Fruit fly (Drosophila melanogaster) whole organism, wandering third instar larva: ENCODE data around the gene CG33061.
A peak's percentile ranks its signal among the peaks of the same experiment; 100 is the strongest.

Source experiments
- CG32264 ChIP-seq: fragments of 200-800 bp; sonication (Bioruptor generic); optimal IDR thresholded peaks from 2 replicates; lab custom pipeline; 2016; ENCODE audit warnings: missing biosample characterization, missing genetic modification characterization
- CG9705 ChIP-seq: fragments of 200-800 bp; sonication (Bioruptor generic); optimal IDR thresholded peaks from 2 replicates; lab custom pipeline; 2018; ENCODE audit warnings: missing biosample characterization, mild to moderate bottlenecking, missing genetic modification characterization
- CrebA ChIP-seq: fragments of 200-800 bp; sonication (Bioruptor generic); optimal IDR thresholded peaks from 2 replicates; lab custom pipeline; 2016; ENCODE audit warnings: missing biosample characterization, mild to moderate bottlenecking, missing genetic modification characterization, borderline replicate concordance
- Dfd ChIP-seq: fragments of >200 bp; optimal IDR thresholded peaks from 2 replicates; lab custom pipeline; 2017; ENCODE audit warnings: missing biosample characterization, missing genetic modification characterization
- Dif ChIP-seq: fragments of 200-275, 200-300 bp; sonication (Bioruptor generic); optimal IDR thresholded peaks from 2 replicates; lab custom pipeline; 2018; ENCODE audit warnings: missing biosample characterization, missing genetic modification characterization; ENCODE audit not compliant: partially characterized antibody
- GATAd ChIP-seq: sonication (Bioruptor generic); optimal IDR thresholded peaks from 2 replicates; lab custom pipeline; 2016; ENCODE audit warnings: missing biosample characterization, missing genetic modification characterization
- HLH106 ChIP-seq: fragments of 200-800 bp; optimal IDR thresholded peaks from 3 replicates; lab custom pipeline; 2019; ENCODE audit warnings: missing biosample characterization, mild to moderate bottlenecking, missing genetic modification characterization, moderate library complexity
- Hnf4 ChIP-seq: fragments of 200-800 bp; sonication (Bioruptor generic); optimal IDR thresholded peaks from 2 replicates; lab custom pipeline; 2016; ENCODE audit warnings: missing biosample characterization, mild to moderate bottlenecking, missing genetic modification characterization
- Hr83 ChIP-seq: fragments of 200-300 bp; sonication (Bioruptor generic); optimal IDR thresholded peaks from 2 replicates; lab custom pipeline; 2016; ENCODE audit warnings: missing biosample characterization, mild to moderate bottlenecking, missing genetic modification characterization, moderate library complexity; ENCODE audit not compliant: poor library complexity, severe bottlenecking
- Jra ChIP-seq: sonication (Bioruptor generic); optimal IDR thresholded peaks from 2 replicates; lab custom pipeline; 2016; ENCODE audit warnings: missing biosample characterization, missing genetic modification characterization
- Mio ChIP-seq: sonication (Bioruptor generic); optimal IDR thresholded peaks from 2 replicates; lab custom pipeline; 2016; ENCODE audit warnings: missing biosample characterization, missing genetic modification characterization
- Myc ChIP-seq: fragments of >200 bp; optimal IDR thresholded peaks from 2 replicates; lab custom pipeline; 2017
- N ChIP-seq: fragments of >200 bp; optimal IDR thresholded peaks from 2 replicates; lab custom pipeline; 2018; ENCODE audit warnings: missing biosample characterization, missing external identifiers, missing genetic modification characterization
- OdsH ChIP-seq: fragments of 200-800 bp; sonication (Bioruptor generic); optimal IDR thresholded peaks from 2 replicates; lab custom pipeline; 2016; ENCODE audit warnings: missing biosample characterization, mild to moderate bottlenecking, missing genetic modification characterization
- Sp1 ChIP-seq: fragments of 200-800 bp; sonication (Bioruptor generic); optimal IDR thresholded peaks from 3 replicates; lab custom pipeline; 2019; ENCODE audit warnings: missing biosample characterization, mild to moderate bottlenecking, missing genetic modification characterization, moderate library complexity
- Vsx2 ChIP-seq: fragments of 200-300, 225-300 bp; sonication (Bioruptor generic); optimal IDR thresholded peaks from 2 replicates; lab custom pipeline; 2018; ENCODE audit warnings: missing biosample characterization, missing genetic modification characterization; ENCODE audit not compliant: partially characterized antibody
- br ChIP-seq: fragments of 200-800 bp; sonication (Bioruptor generic); optimal IDR thresholded peaks from 2 replicates; lab custom pipeline; 2016; ENCODE audit warnings: missing biosample characterization, missing genetic modification characterization
- brk ChIP-seq: fragments of 200-800 bp; sonication (Bioruptor generic); optimal IDR thresholded peaks from 2 replicates; lab custom pipeline; 2016; ENCODE audit warnings: missing biosample characterization, mild to moderate bottlenecking, missing genetic modification characterization
- dmrt93B ChIP-seq: fragments of 200-800 bp; sonication (Bioruptor generic); optimal IDR thresholded peaks from 2 replicates; lab custom pipeline; 2018; ENCODE audit warnings: missing biosample characterization, mild to moderate bottlenecking, missing genetic modification characterization
- dsf ChIP-seq: sonication (Bioruptor generic); optimal IDR thresholded peaks from 2 replicates; lab custom pipeline; 2016; ENCODE audit warnings: missing biosample characterization, missing genetic modification characterization, borderline replicate concordance
- fru ChIP-seq: fragments of 200-800 bp; sonication (Bioruptor generic); optimal IDR thresholded peaks from 3 replicates; lab custom pipeline; 2016; ENCODE audit warnings: missing biosample characterization, mild to moderate bottlenecking, missing genetic modification characterization
- h ChIP-seq: fragments of 200-800 bp; sonication (Bioruptor generic); optimal IDR thresholded peaks from 3 replicates; lab custom pipeline; 2016; ENCODE audit warnings: missing biosample characterization, mild to moderate bottlenecking, missing genetic modification characterization
- jim ChIP-seq: fragments of 175-275, 200-325 bp; sonication (Bioruptor generic); optimal IDR thresholded peaks from 2 replicates; lab custom pipeline; 2016; ENCODE audit warnings: missing biosample characterization, mild to moderate bottlenecking, missing genetic modification characterization
- lola ChIP-seq: fragments of >200 bp; optimal IDR thresholded peaks from 2 replicates; lab custom pipeline; 2017; ENCODE audit warnings: missing biosample characterization, missing genetic modification characterization
- pan ChIP-seq: fragments of >200 bp; optimal IDR thresholded peaks from 2 replicates; lab custom pipeline; 2017
- psq ChIP-seq: fragments of 200-800 bp; sonication (Bioruptor generic); optimal IDR thresholded peaks from 3 replicates; lab custom pipeline; 2017; ENCODE audit warnings: missing biosample characterization, mild to moderate bottlenecking, missing genetic modification characterization, moderate library complexity
- rgr ChIP-seq: fragments of 200-800 bp; sonication (Bioruptor generic); optimal IDR thresholded peaks from 3 replicates; lab custom pipeline; 2016; ENCODE audit warnings: missing biosample characterization, mild to moderate bottlenecking, missing genetic modification characterization
- sage ChIP-seq: fragments of 200-800 bp; sonication (Bioruptor generic); optimal IDR thresholded peaks from 2 replicates; lab custom pipeline; 2016; ENCODE audit warnings: missing biosample characterization, mild to moderate bottlenecking, missing genetic modification characterization
- sv ChIP-seq: fragments of 200-800 bp; sonication (Bioruptor generic); optimal IDR thresholded peaks from 3 replicates; lab custom pipeline; 2016; ENCODE audit warnings: missing biosample characterization, missing genetic modification characterization
- tai ChIP-seq: sonication (Bioruptor generic); optimal IDR thresholded peaks from 2 replicates; lab custom pipeline; 2016; ENCODE audit warnings: missing biosample characterization, missing genetic modification characterization
- usp ChIP-seq: fragments of >200 bp; optimal IDR thresholded peaks from 2 replicates; lab custom pipeline; 2017; ENCODE audit warnings: missing biosample characterization, missing genetic modification characterization
- woc ChIP-seq: sonication (Bioruptor generic); optimal IDR thresholded peaks from 2 replicates; lab custom pipeline; 2016; ENCODE audit warnings: missing biosample characterization, mild to moderate bottlenecking, missing genetic modification characterization

The CG33061 gene

dm6 chr3L:16327776-16328175, 1.8 kb upstream of the CG33061 start, which contains the start of gene CG13038:
CG13038 (minus strand) TSS chr3L:16327893.
- TF ChIP-seq GATAd (GFP tag; lab: Kevin White, UChicago), result no peak
- TF ChIP-seq h (GFP tag; lab: Kevin White, UChicago), result peak; percentile 8
- TF ChIP-seq fru (GFP tag; lab: Kevin White, UChicago), result peak; percentile 7
- no peak for TF ChIP-seq rgr (GFP tag; lab: Kevin White, UChicago)

DNA sequence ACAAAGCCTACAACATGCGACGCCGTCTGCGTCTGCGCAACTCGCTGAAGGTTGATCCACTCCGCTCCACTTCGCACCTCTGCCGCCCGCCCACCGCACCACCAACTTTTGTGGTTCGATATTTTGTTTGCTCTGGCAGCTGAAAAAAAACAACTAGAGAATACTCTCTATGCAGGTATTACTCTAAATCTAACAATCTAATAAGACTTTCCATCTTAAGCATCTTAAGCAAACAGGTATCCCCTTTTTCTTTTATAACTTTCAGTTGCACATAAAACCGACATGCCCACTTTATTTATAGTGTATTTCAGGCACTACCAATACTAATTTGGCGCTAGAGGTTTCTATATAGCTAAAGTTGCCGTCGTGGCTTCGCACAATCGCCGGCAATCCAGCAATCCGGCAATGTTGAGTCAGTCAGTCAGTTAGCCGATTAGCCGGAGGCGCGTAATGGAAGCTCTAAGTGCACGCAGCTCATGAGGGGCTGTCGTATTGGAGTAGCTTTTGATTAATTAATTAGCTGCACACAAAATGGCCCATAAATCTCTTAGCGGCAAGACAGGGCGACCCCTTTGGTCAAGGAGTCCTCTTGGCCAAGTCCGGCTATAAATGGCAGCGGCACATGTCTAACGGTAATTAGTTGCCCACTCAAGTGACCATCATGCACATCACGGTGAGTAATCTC, 1.2 kb upstream of the CG33061 start, which contains the start of gene CG13058:
Gene CG13058, plus strand, starts transcription at position 635 of the 685 bp plus-strand sequence.
- peak; percentile 50 for TF ChIP-seq sv (GFP tag; lab: Kevin White, UChicago)
- TF ChIP-seq br, result no peak

DNA sequence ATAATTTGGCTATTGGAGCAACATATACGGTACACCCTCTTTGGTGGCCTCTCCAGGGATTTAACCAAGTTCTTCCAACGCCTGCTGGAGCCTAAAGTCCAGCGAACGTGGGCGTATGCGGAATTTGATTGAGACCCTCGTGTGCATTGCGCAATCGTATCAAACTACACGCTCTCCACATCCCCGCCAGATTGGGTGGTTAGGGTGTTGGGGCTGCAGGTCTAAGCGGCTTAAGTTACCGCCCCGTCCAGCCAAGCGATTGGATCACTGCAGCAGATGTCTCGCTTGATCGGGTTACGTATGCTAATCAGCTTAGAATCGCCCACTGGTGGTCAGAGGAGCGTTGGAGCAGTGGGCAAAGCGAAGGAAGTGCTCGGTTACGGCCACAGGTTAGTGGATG, 1.1 kb downstream of the CG33061 start, which contains the start of gene CG33060:
Gene CG33060, plus strand, starts transcription at position 301 of the 400 bp plus-strand sequence.
- no peak for TF ChIP-seq woc
- TF ChIP-seq jim, result no peak
- TF ChIP-seq br, result no peak
- TF ChIP-seq, all 38 proteins: peak for 0

DNA sequence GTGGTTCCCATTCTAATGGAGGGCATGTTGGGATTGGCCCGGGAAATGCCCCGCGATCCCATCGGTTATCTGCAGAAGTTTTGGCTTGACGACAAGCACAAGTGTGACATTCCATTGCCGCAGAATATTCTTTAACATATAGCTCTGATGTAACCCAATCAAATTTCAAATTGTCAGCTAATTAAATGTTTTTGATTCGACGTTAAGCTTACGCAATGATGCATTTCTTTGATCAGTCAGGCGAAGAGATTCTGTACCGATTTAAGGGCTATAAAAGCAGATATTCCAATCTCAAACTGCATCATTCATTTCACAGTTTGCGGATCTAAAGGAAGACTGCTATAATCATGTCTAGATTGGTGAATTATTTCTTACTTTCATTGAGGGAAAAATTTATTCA, 2.0 kb downstream of the CG33061 start, which contains the start of gene retinin:
Gene retinin, plus strand, starts transcription at position 301 of the 400 bp plus-strand sequence.
- TF ChIP-seq Myc (lab: Kevin White, UChicago) (no peak), Sp1 (GFP tag; lab: Kevin White, UChicago) (no peak), woc (no peak), Dif (no peak), psq (GFP tag; lab: Kevin White, UChicago) (no peak), dmrt93B (GFP tag; lab: Kevin White, UChicago) (no peak), CG9705 (GFP tag; lab: Kevin White, UChicago) (no peak), sage (GFP tag; lab: Kevin White, UChicago) (no peak), lola (GFP tag; lab: Kevin White, UChicago) (no peak), usp (GFP tag; lab: Kevin White, UChicago) (no peak), N (no peak), sv (GFP tag; lab: Kevin White, UChicago) (no peak), Hr83 (GFP tag; lab: Kevin White, UChicago) (no peak), Hnf4 (GFP tag; lab: Kevin White, UChicago) (no peak), brk (GFP tag; lab: Kevin White, UChicago) (no peak), tai (GFP tag; lab: Kevin White, UChicago) (no peak)

DNA sequence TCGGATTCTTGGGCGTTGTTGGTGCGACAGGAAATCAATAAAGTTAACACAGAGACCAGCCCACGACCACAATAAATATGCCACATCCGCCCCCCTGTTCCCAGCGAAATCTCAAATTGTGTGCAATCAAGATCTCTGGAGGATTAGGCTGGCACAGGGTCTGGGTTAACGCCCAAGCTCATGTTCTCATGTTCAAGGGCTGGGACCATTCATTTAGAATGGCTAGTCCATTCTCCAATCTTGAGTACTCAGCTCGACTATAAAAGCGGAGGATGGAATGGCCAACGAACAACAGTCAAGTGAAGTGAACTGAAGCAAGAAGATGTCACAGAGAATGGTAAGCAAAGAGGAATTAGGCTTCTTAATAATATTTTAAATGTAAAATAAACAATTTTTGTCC, 3.4 kb downstream of the CG33061 start, which contains the start of gene CG13056:
Gene CG13056, plus strand, starts transcription at position 301 of the 400 bp plus-strand sequence.
- no peak for TF ChIP-seq Mio (GFP tag; lab: Kevin White, UChicago)
- no peak for TF ChIP-seq Jra (GFP tag; lab: Kevin White, UChicago)
- no peak for TF ChIP-seq jim
- no peak for TF ChIP-seq sv (GFP tag; lab: Kevin White, UChicago)
- no peak for TF ChIP-seq Hnf4 (GFP tag; lab: Kevin White, UChicago)
- TF ChIP-seq Sp1 (GFP tag; lab: Kevin White, UChicago), result no peak
- no peak for TF ChIP-seq dmrt93B (GFP tag; lab: Kevin White, UChicago)
- no peak for TF ChIP-seq pan
- no peak for TF ChIP-seq usp (GFP tag; lab: Kevin White, UChicago)
- no peak for TF ChIP-seq Hr83 (GFP tag; lab: Kevin White, UChicago)
- TF ChIP-seq OdsH (GFP tag; lab: Kevin White, UChicago), result no peak
- TF ChIP-seq Dif, result no peak
- TF ChIP-seq Dfd (GFP tag; lab: Kevin White, UChicago), result no peak
- no peak for TF ChIP-seq sage (GFP tag; lab: Kevin White, UChicago)
- no peak for TF ChIP-seq N

DNA sequence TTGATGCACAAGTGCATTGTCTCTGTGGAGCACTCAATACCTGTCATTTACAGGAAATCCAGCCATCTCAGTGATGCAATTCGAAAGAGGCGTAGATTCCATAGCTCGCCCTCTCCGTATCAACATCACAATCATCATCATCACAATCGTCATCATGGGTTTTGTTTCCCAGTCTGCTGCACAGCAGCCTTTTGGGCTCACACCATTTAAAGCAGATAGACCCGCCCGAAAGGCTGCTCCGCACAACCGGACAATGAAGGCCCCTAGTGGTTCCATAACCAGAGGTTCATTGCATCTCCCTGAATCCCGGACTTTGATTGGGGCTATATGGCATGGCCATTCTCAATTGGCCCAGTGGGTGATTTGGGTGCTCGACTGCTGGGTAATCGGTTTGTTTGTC, 5.3 kb downstream of the CG33061 start:
- no peak for TF ChIP-seq CG32264 (GFP tag; lab: Kevin White, UChicago)
- no peak for TF ChIP-seq HLH106 (tag; lab: Kevin White, UChicago)
- no peak for TF ChIP-seq sage (GFP tag; lab: Kevin White, UChicago)
- TF ChIP-seq CrebA (GFP tag; lab: Kevin White, UChicago), result no peak
- TF ChIP-seq OdsH (GFP tag; lab: Kevin White, UChicago), result no peak
- no peak for TF ChIP-seq Sp1 (GFP tag; lab: Kevin White, UChicago)
- TF ChIP-seq Myc (lab: Kevin White, UChicago), result peak; percentile 80
- TF ChIP-seq dsf (GFP tag; lab: Kevin White, UChicago), result no peak
- TF ChIP-seq Dif, result peak; percentile 39
- TF ChIP-seq N, result peak; percentile 79
- no peak for TF ChIP-seq fru (GFP tag; lab: Kevin White, UChicago)
- peak; percentile 58 for TF ChIP-seq Vsx2
- TF ChIP-seq, all 38 proteins: peak for 4
